Worm (Caenorhabditis elegans) whole organism, L1 larva: ENCODE measurements around the gene F15A8.1.

Experiments
- ces-1 ChIP-seq: fragments of 150-350 bp; optimal IDR thresholded peaks from 2 replicates; lab custom pipeline; 2014; ENCODE audit warnings: missing biosample characterization, missing genetic modification reagents, missing genetic modification characterization
- elt-2 ChIP-seq: sonication (generic microtip); optimal IDR thresholded peaks from 2 replicates; lab custom pipeline; 2016; ENCODE audit warnings: missing genetic modification characterization, mild to moderate bottlenecking, inconsistent platforms, missing compliant biosample characterization, missing genetic modification reagents
- lsy-2 ChIP-seq, 2 experiments: fragments of 150-350 bp; optimal IDR thresholded peaks; 2 replicates each; lab custom pipeline; 2014; ENCODE audit warnings: missing biosample characterization in 2 of 2, missing genetic modification characterization in 2 of 2
- nhr-11 ChIP-seq: fragments of 150-350 bp; optimal IDR thresholded peaks from 2 replicates; lab custom pipeline; 2014; ENCODE audit warnings: missing biosample characterization, missing genetic modification characterization
- nhr-237 ChIP-seq: fragments of 150-350 bp; optimal IDR thresholded peaks from 2 replicates; lab custom pipeline; 2014; ENCODE audit warnings: missing biosample characterization, missing genetic modification characterization
- pag-3 ChIP-seq: sonication (generic microtip); optimal IDR thresholded peaks from 2 replicates; lab custom pipeline; 2017; ENCODE audit warnings: missing genetic modification characterization, mild to moderate bottlenecking, missing compliant biosample characterization, antibody characterized with exemption, borderline replicate concordance; ENCODE audit not compliant: insufficient read depth
- snpc-4 ChIP-seq: fragments of 150-350 bp; optimal IDR thresholded peaks from 2 replicates; lab custom pipeline; 2014; ENCODE audit warnings: missing biosample characterization, missing genetic modification characterization
- unc-62 ChIP-seq: fragments of 150-350 bp; optimal IDR thresholded peaks from 2 replicates; lab custom pipeline; 2014; ENCODE audit warnings: missing biosample characterization, missing genetic modification reagents, missing genetic modification characterization

ce11 chrX:4435396-4435795 lies 5.3 kb upstream of the F15A8.1 start:
- TF ChIP-seq snpc-4 (tag; lab: Kevin White, UChicago) = no peak
- TF ChIP-seq pag-3 (tag; lab: Kevin White, UChicago) = no peak
- no peak for TF ChIP-seq lsy-2 (tag; optimal IDR thresholded peaks at IDR 0.05; lab: Kevin White, UChicago)
- TF ChIP-seq elt-2 (tag; lab: Kevin White, UChicago) = no peak
- no peak for TF ChIP-seq nhr-11 (tag; lab: Kevin White, UChicago)
- TF ChIP-seq ces-1 (GFP tag; lab: Kevin White, UChicago) = no peak
- no peak for TF ChIP-seq nhr-237 (tag; lab: Kevin White, UChicago)
- TF ChIP-seq unc-62 (GFP tag; lab: Kevin White, UChicago) = no peak
